Worm (Caenorhabditis elegans): ENCODE measurements around the gene jmjd-2.

- no peak for TF ChIP-seq hlh-30 (tag; optimal IDR thresholded peaks at IDR 0.05; ENCODE audit: insufficient read depth)
- TF ChIP-seq lir-3 (tag; optimal IDR thresholded peaks at IDR 0.05), result no peak
- no peak for TF ChIP-seq snpc-1.2 (GFP tag; IDR thresholded peaks at IDR 0.05)
- no peak for TF ChIP-seq lin-1 (GFP tag; IDR thresholded peaks at IDR 0.05)
- TF ChIP-seq cey-2 (tag; optimal IDR thresholded peaks at IDR 0.05; ENCODE audit: borderline replicate concordance, insufficient read depth), result no peak
- TF ChIP-seq mxl-2 (GFP tag; conservative IDR thresholded peaks at IDR 0.05), result no peak
- no peak for TF ChIP-seq pqm-1 (tag; optimal IDR thresholded peaks at IDR 0.05)
- no peak for TF ChIP-seq snpc-4 (tag; optimal IDR thresholded peaks at IDR 0.05)
- no peak for TF ChIP-seq pha-4 (GFP tag; IDR thresholded peaks at IDR 0.05)
- no peak for TF ChIP-seq pha-4 (tag; optimal IDR thresholded peaks at IDR 0.05)
Measured at ce11 chrII:14237245-14237806, 6.1 kb downstream of the jmjd-2 start.
